Fruit fly (Drosophila melanogaster): Measurements from ENCODE around the gene CG15210.

DNA sequence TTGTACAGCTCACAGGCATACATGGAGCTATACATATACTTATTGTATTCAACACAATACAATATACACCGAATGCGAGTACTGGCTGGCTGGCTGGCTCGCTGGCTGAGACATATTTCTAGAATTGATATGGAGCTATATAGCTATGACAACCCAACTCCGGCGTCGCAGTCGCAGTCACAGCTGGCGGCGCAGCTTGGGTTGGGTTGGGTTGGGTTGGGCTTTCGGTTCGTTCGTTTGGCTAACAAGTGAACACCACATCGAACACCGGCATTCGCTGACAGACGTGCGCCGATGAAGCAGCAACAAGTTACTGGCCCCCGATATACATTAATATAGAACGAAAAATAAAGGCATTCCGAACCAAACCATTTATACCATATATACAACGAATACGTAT, at the start of gene CG15210:
- no peak for TF ChIP-seq Deaf1 (tag; optimal IDR thresholded peaks at IDR 0.05)
- TF ChIP-seq CG17328 (GFP tag; IDR thresholded peaks at IDR 0.05) = no peak
- TF ChIP-seq Gug (GFP tag; IDR thresholded peaks at IDR 0.05) = no peak
- TF ChIP-seq z (GFP tag; IDR thresholded peaks at IDR 0.05) = no peak
- no peak for TF ChIP-seq CG11085 (GFP tag; IDR thresholded peaks at IDR 0.05)
- no peak for TF ChIP-seq hkb (optimal IDR thresholded peaks at IDR 0.05)
- TF ChIP-seq hkb (GFP tag; IDR thresholded peaks at IDR 0.05) = no peak
- no peak for TF ChIP-seq CG8290 (GFP tag; optimal IDR thresholded peaks at IDR 0.05)
- TF ChIP-seq CG8290 (tag; optimal IDR thresholded peaks at IDR 0.05) = no peak
- no peak for TF ChIP-seq nau (GFP tag; optimal IDR thresholded peaks at IDR 0.05)

Measured in whole organism, embryonic.